Worm (Caenorhabditis elegans) whole organism, L2 larva: ENCODE results near the gene asp-13.
A peak's percentile ranks its signal among the peaks of the same experiment; 100 is the strongest.

Experiments used
- C34F6.9 ChIP-seq: fragments of 150-350 bp; optimal IDR thresholded peaks from 2 replicates; lab custom pipeline; 2014; ENCODE audit warnings: missing biosample characterization, missing genetic modification characterization
- F13H6.1 ChIP-seq: sonication (generic microtip); optimal IDR thresholded peaks from 2 replicates; lab custom pipeline; 2016; ENCODE audit warnings: missing genetic modification characterization, missing compliant biosample characterization
- R02D3.7 ChIP-seq: fragments of 150-350 bp; optimal IDR thresholded peaks from 2 replicates; lab custom pipeline; 2014; ENCODE audit warnings: missing biosample characterization, missing genetic modification characterization
- Y55F3AM.14 ChIP-seq: fragments of 200-800 bp; sonication (Bioruptor generic); optimal IDR thresholded peaks from 2 replicates; lab custom pipeline; 2018; ENCODE audit warnings: mild to moderate bottlenecking, missing genetic modification characterization, missing compliant biosample characterization
- ZK546.5 ChIP-seq: sonication (generic microtip); optimal IDR thresholded peaks from 2 replicates; lab custom pipeline; 2017; ENCODE audit warnings: missing biosample characterization, missing genetic modification characterization
- alr-1 ChIP-seq: fragments of 150-350 bp; optimal IDR thresholded peaks from 2 replicates; lab custom pipeline; 2014; ENCODE audit warnings: missing biosample characterization, missing genetic modification characterization
- aly-2 ChIP-seq: fragments of 150-350 bp; optimal IDR thresholded peaks from 2 replicates; lab custom pipeline; 2014; ENCODE audit warnings: missing biosample characterization, missing genetic modification characterization
- blmp-1 ChIP-seq: sonication (generic microtip); optimal IDR thresholded peaks from 2 replicates; lab custom pipeline; 2017; ENCODE audit warnings: missing genetic modification characterization, mild to moderate bottlenecking, missing compliant biosample characterization, antibody characterized with exemption, moderate library complexity; ENCODE audit not compliant: insufficient read depth
- ceh-16 ChIP-seq: fragments of 150-350 bp; optimal IDR thresholded peaks from 2 replicates; lab custom pipeline; 2014; ENCODE audit warnings: missing biosample characterization, missing genetic modification characterization
- ceh-82 ChIP-seq: fragments of 150-350 bp; optimal IDR thresholded peaks from 2 replicates; lab custom pipeline; 2014; ENCODE audit warnings: missing biosample characterization, missing genetic modification characterization
- crh-2 ChIP-seq: sonication (generic microtip); optimal IDR thresholded peaks from 2 replicates; lab custom pipeline; 2017; ENCODE audit warnings: missing biosample characterization, missing genetic modification characterization
- egl-27 ChIP-seq: sonication (generic microtip); optimal IDR thresholded peaks from 3 replicates; lab custom pipeline; 2017; ENCODE audit warnings: missing biosample characterization, missing genetic modification reagents, missing genetic modification characterization
- elt-1 ChIP-seq: fragments of 150-350 bp; optimal IDR thresholded peaks from 2 replicates; lab custom pipeline; 2014; ENCODE audit warnings: missing biosample characterization, missing genetic modification characterization
- elt-3 ChIP-seq: sonication (generic microtip); optimal IDR thresholded peaks from 2 replicates; lab custom pipeline; 2017; ENCODE audit warnings: missing biosample characterization, missing genetic modification characterization
- fos-1 ChIP-seq: fragments of 150-350 bp; optimal IDR thresholded peaks from 2 replicates; lab custom pipeline; 2014; ENCODE audit warnings: missing biosample characterization, missing genetic modification characterization
- lin-11 ChIP-seq: fragments of 150-350 bp; sonication (generic microtip); optimal IDR thresholded peaks from 2 replicates; lab custom pipeline; 2014; ENCODE audit warnings: missing biosample characterization, missing genetic modification characterization, inconsistent platforms, mixed read lengths
- lin-13 ChIP-seq: fragments of 150-350 bp; optimal IDR thresholded peaks from 2 replicates; lab custom pipeline; 2014; ENCODE audit warnings: missing biosample characterization, missing genetic modification reagents, missing genetic modification characterization
- lsy-2 ChIP-seq, 2 experiments: fragments of 150-350 bp in 1 of 2; sonication (generic microtip) in 1 of 2; optimal IDR thresholded peaks; 2 replicates each; lab custom pipeline; 2014 to 2017; ENCODE audit warnings: missing biosample characterization in 2 of 2, missing genetic modification characterization in 2 of 2
- mab-5 ChIP-seq: fragments of 150-350 bp; optimal IDR thresholded peaks from 2 replicates; lab custom pipeline; 2014; ENCODE audit warnings: missing biosample characterization, missing genetic modification characterization
- mbf-1 ChIP-seq: sonication (generic microtip); optimal IDR thresholded peaks from 2 replicates; lab custom pipeline; 2017; ENCODE audit warnings: missing biosample characterization, missing genetic modification characterization
- mdl-1 ChIP-seq, 2 experiments: fragments of 150-350 bp in 1 of 2; sonication (generic microtip) in 1 of 2; optimal IDR thresholded peaks; 2 replicates each; lab custom pipeline; 2017; ENCODE audit warnings: missing biosample characterization in 2 of 2, missing genetic modification characterization in 2 of 2
- nhr-10 ChIP-seq: sonication (generic microtip); optimal IDR thresholded peaks from 2 replicates; lab custom pipeline; 2017; ENCODE audit warnings: missing biosample characterization, missing genetic modification characterization
- nhr-11 ChIP-seq: fragments of 150-350 bp; optimal IDR thresholded peaks from 2 replicates; lab custom pipeline; 2014; ENCODE audit warnings: missing biosample characterization, missing genetic modification characterization
- nhr-12 ChIP-seq: fragments of 150-350 bp; optimal IDR thresholded peaks from 2 replicates; lab custom pipeline; 2014; ENCODE audit warnings: missing biosample characterization, missing genetic modification characterization
- nhr-129 ChIP-seq: fragments of 150-350 bp; optimal IDR thresholded peaks from 2 replicates; lab custom pipeline; 2014; ENCODE audit warnings: missing biosample characterization, missing genetic modification characterization
- nhr-21 ChIP-seq: fragments of 150-350 bp; optimal IDR thresholded peaks from 2 replicates; lab custom pipeline; 2014; ENCODE audit warnings: missing biosample characterization, missing genetic modification characterization
- nhr-23 ChIP-seq: fragments of 150-350 bp; optimal IDR thresholded peaks from 2 replicates; lab custom pipeline; 2014; ENCODE audit warnings: missing biosample characterization, missing genetic modification reagents, missing genetic modification characterization
- nhr-25 ChIP-seq: fragments of 150-350 bp; sonication (generic microtip); optimal IDR thresholded peaks from 3 replicates; lab custom pipeline; 2014; ENCODE audit warnings: missing biosample characterization, missing genetic modification characterization
- nhr-6 ChIP-seq: fragments of 150-350 bp; optimal IDR thresholded peaks from 2 replicates; lab custom pipeline; 2014; ENCODE audit warnings: missing biosample characterization, missing genetic modification characterization
- nhr-77 ChIP-seq: fragments of 150-350 bp; optimal IDR thresholded peaks from 2 replicates; lab custom pipeline; 2014; ENCODE audit warnings: missing biosample characterization, missing genetic modification characterization
- peb-1 ChIP-seq: fragments of 150-350 bp; optimal IDR thresholded peaks from 2 replicates; lab custom pipeline; 2014; ENCODE audit warnings: missing biosample characterization, missing genetic modification characterization
- skn-1 ChIP-seq: sonication (generic microtip); optimal IDR thresholded peaks from 2 replicates; lab custom pipeline; 2017; ENCODE audit warnings: missing biosample characterization, missing genetic modification characterization
- sma-3 ChIP-seq: sonication (generic microtip); optimal IDR thresholded peaks from 2 replicates; lab custom pipeline; 2016; ENCODE audit warnings: missing genetic modification reagents, missing genetic modification characterization, missing compliant biosample characterization
- sma-9 ChIP-seq, 2 experiments: fragments of 150-350 bp in 1 of 2; sonication (generic microtip) in 1 of 2; optimal IDR thresholded peaks; 2 replicates each; lab custom pipeline; 2014 to 2016; ENCODE audit warnings: missing genetic modification characterization in 2 of 2, mild to moderate bottlenecking in 1 of 2, missing biosample characterization in 1 of 2, missing compliant biosample characterization in 1 of 2, missing genetic modification reagents in 1 of 2, moderate library complexity in 1 of 2
- snpc-4 ChIP-seq: fragments of 150-350 bp; optimal IDR thresholded peaks from 2 replicates; lab custom pipeline; 2014; ENCODE audit warnings: missing biosample characterization, missing genetic modification characterization
- unc-55 ChIP-seq: fragments of 150-350 bp; sonication (generic microtip); optimal IDR thresholded peaks from 3 replicates; lab custom pipeline; 2014; ENCODE audit warnings: missing biosample characterization, missing genetic modification reagents, missing genetic modification characterization
- unc-62 ChIP-seq: fragments of 150-350 bp; optimal IDR thresholded peaks from 2 replicates; lab custom pipeline; 2014; ENCODE audit warnings: missing biosample characterization, missing genetic modification reagents, missing genetic modification characterization
- zag-1 ChIP-seq: fragments of 150-350 bp; optimal IDR thresholded peaks from 2 replicates; lab custom pipeline; 2014; ENCODE audit warnings: missing biosample characterization, missing genetic modification characterization
- ztf-1 ChIP-seq: fragments of 200-800 bp; sonication (Bioruptor generic); conservative IDR thresholded peaks from 2 replicates; pipeline ENCODE4 v1.3.6; 2022; ENCODE audit warnings: missing genetic modification characterization, missing compliant biosample characterization
- ztf-11 ChIP-seq: sonication (generic microtip); optimal IDR thresholded peaks from 2 replicates; lab custom pipeline; 2017; ENCODE audit warnings: missing biosample characterization, missing genetic modification characterization
- ztf-4 ChIP-seq: fragments of 150-350 bp; optimal IDR thresholded peaks from 2 replicates; lab custom pipeline; 2014; ENCODE audit warnings: missing biosample characterization, missing genetic modification characterization

The asp-13 gene

ce11 chrV:8653080-8653821 is 10.3 kb upstream of the asp-13 start (continued):
- TF ChIP-seq nhr-77 = no peak
- no peak for TF ChIP-seq nhr-10 (tag; lab: Kevin White, UChicago)
- TF ChIP-seq unc-62 = peak; percentile 25
- TF ChIP-seq sma-9 (GFP tag; optimal IDR thresholded peaks at IDR 0.05; lab: Kevin White, UChicago) = peak; percentile 61
- no peak for TF ChIP-seq sma-9 (tag; optimal IDR thresholded peaks at IDR 0.05; lab: Kevin White, UChicago)
- no peak for TF ChIP-seq ztf-1
- TF ChIP-seq lin-11 (tag; lab: Kevin White, UChicago) = no peak
- TF ChIP-seq ztf-11 (tag; lab: Kevin White, UChicago) = no peak
- TF ChIP-seq skn-1 (tag; lab: Kevin White, UChicago) = no peak

ce11 chrV:8652177-8652576 is 9.2 kb upstream of the asp-13 start:
- TF ChIP-seq nhr-25 (tag; lab: Kevin White, UChicago) (peak; percentile 27), Y55F3AM.14 (GFP tag; lab: Kevin White, UChicago) (no peak), ztf-1 (no peak), egl-27 (tag; lab: Kevin White, UChicago) (peak; percentile 45), nhr-23 (tag; lab: Kevin White, UChicago) (no peak), unc-62 (no peak), elt-3 (no peak), nhr-10 (tag; lab: Kevin White, UChicago) (no peak), sma-9 (GFP tag; optimal IDR thresholded peaks at IDR 0.05; lab: Kevin White, UChicago) (peak; percentile 70), sma-9 (tag; optimal IDR thresholded peaks at IDR 0.05; lab: Kevin White, UChicago) (no peak), nhr-6 (tag; lab: Kevin White, UChicago) (no peak), zag-1 (no peak), alr-1 (tag; lab: Kevin White, UChicago) (no peak), mab-5 (tag; lab: Kevin White, UChicago) (peak; percentile 33), snpc-4 (no peak), lin-11 (tag; lab: Kevin White, UChicago) (no peak), peb-1 (tag; lab: Kevin White, UChicago) (no peak), ceh-82 (tag; lab: Kevin White, UChicago) (no peak), crh-2 (no peak), sma-3 (no peak), blmp-1 (peak; percentile 70), nhr-21 (tag; lab: Kevin White, UChicago) (peak; percentile 42), aly-2 (tag; lab: Kevin White, UChicago) (no peak), ZK546.5 (no peak), R02D3.7 (tag; lab: Kevin White, UChicago) (no peak), nhr-129 (no peak), lin-13 (GFP tag; lab: Kevin White, UChicago) (no peak), elt-1 (tag; lab: Kevin White, UChicago) (no peak), mdl-1 (tag; optimal IDR thresholded peaks at IDR 0.05; lab: Kevin White, UChicago) (no peak), ztf-4 (tag; lab: Kevin White, UChicago) (no peak), nhr-11 (tag; lab: Kevin White, UChicago) (no peak), unc-55 (GFP tag; lab: Kevin White, UChicago) (no peak), fos-1 (no peak), F13H6.1 (no peak), C34F6.9 (no peak), mbf-1 (no peak), nhr-12 (tag; lab: Kevin White, UChicago) (no peak), ceh-16 (tag; lab: Kevin White, UChicago) (peak; percentile 78), skn-1 (tag; lab: Kevin White, UChicago) (no peak), nhr-77 (no peak), lsy-2 (tag; optimal IDR thresholded peaks at IDR 0.05; lab: Kevin White, UChicago) (no peak)
